Worm (Caenorhabditis elegans) whole organism, L4 larva: ENCODE measurements around the gene nlp-43.

Experiments used
- D1046.2 ChIP-seq: fragments of 200-800 bp; sonication (Bioruptor generic); IDR thresholded peaks from 2 replicates; pipeline ENCODE4 v1.3.6; 2022; ENCODE audit warnings: missing genetic modification characterization, missing compliant biosample characterization
- F37D6.2 ChIP-seq: sonication (generic microtip); optimal IDR thresholded peaks from 2 replicates; lab custom pipeline; 2016; ENCODE audit warnings: mild to moderate bottlenecking, missing genetic modification characterization, missing compliant biosample characterization
- R02D3.7 ChIP-seq: fragments of 150-350 bp; sonication (generic microtip); optimal IDR thresholded peaks from 3 replicates; lab custom pipeline; 2014; ENCODE audit warnings: missing biosample characterization, missing genetic modification characterization
- Y105C5A.15 ChIP-seq: fragments of 200-800 bp; sonication (Bioruptor generic); IDR thresholded peaks from 2 replicates; pipeline ENCODE4 v1.3.6; 2022; ENCODE audit warnings: missing genetic modification characterization, missing compliant biosample characterization
- Y48G9A.11 ChIP-seq: fragments of 200-800 bp; sonication (Bioruptor generic); IDR thresholded peaks from 2 replicates; pipeline ENCODE4 v1.3.6; 2022; ENCODE audit warnings: missing genetic modification reagents, missing genetic modification characterization, missing compliant biosample characterization
- Y5F2A.4 ChIP-seq: fragments of 200-800 bp; sonication (Bioruptor generic); optimal IDR thresholded peaks from 2 replicates; lab custom pipeline; 2018; ENCODE audit warnings: mild to moderate bottlenecking, missing genetic modification characterization, missing compliant biosample characterization
- arid-1 ChIP-seq: fragments of 200-800 bp; sonication (Bioruptor generic); conservative IDR thresholded peaks from 2 replicates; pipeline ENCODE4 v1.3.6; 2022; ENCODE audit warnings: missing genetic modification reagents, missing genetic modification characterization, missing compliant biosample characterization
- attf-4 ChIP-seq: sonication (generic microtip); optimal IDR thresholded peaks from 3 replicates; lab custom pipeline; 2017; ENCODE audit warnings: missing biosample characterization, missing genetic modification characterization
- ceh-20 ChIP-seq: fragments of 200-800 bp; sonication (Bioruptor generic); IDR thresholded peaks from 2 replicates; pipeline ENCODE4 v1.3.6; 2022; ENCODE audit warnings: missing genetic modification reagents, missing genetic modification characterization, missing compliant biosample characterization
- ceh-82 ChIP-seq: sonication (generic microtip); optimal IDR thresholded peaks from 2 replicates; lab custom pipeline; 2017; ENCODE audit warnings: missing biosample characterization, missing genetic modification characterization
- ces-1 ChIP-seq: fragments of 150-350 bp; sonication (generic microtip); optimal IDR thresholded peaks from 4 replicates; lab custom pipeline; 2014; ENCODE audit warnings: missing biosample characterization, missing genetic modification reagents, missing genetic modification characterization
- ctbp-1 ChIP-seq: fragments of 200-800 bp; sonication (Bioruptor generic); IDR thresholded peaks from 2 replicates; pipeline ENCODE4 v1.3.6; 2022; ENCODE audit warnings: missing genetic modification reagents, missing genetic modification characterization, missing compliant biosample characterization
- daf-12 ChIP-seq: fragments of 150-350 bp; optimal IDR thresholded peaks from 2 replicates; lab custom pipeline; 2014; ENCODE audit warnings: missing biosample characterization, missing genetic modification reagents, missing genetic modification characterization
- daf-8 ChIP-seq: fragments of 200-800 bp; sonication (Bioruptor generic); IDR thresholded peaks from 2 replicates; pipeline ENCODE4 v1.3.6; 2022; ENCODE audit warnings: missing genetic modification characterization, missing compliant biosample characterization
- dmd-6 ChIP-seq: fragments of 200-800 bp; sonication (Bioruptor generic); IDR thresholded peaks from 2 replicates; pipeline ENCODE4 v1.3.6; 2022; ENCODE audit warnings: missing genetic modification reagents, missing genetic modification characterization, missing compliant biosample characterization
- dmd-8 ChIP-seq: fragments of 200-800 bp; sonication (Bioruptor generic); IDR thresholded peaks from 2 replicates; pipeline ENCODE4 v1.3.6; 2022; ENCODE audit warnings: missing genetic modification characterization, missing compliant biosample characterization
- dpl-1 ChIP-seq: fragments of 150-350 bp; optimal IDR thresholded peaks from 2 replicates; lab custom pipeline; 2014; ENCODE audit warnings: missing biosample characterization, missing genetic modification reagents, missing genetic modification characterization
- duxl-1 ChIP-seq: sonication (generic microtip); optimal IDR thresholded peaks from 2 replicates; lab custom pipeline; 2016; ENCODE audit warnings: mild to moderate bottlenecking, missing genetic modification characterization, moderate library complexity, missing compliant biosample characterization; ENCODE audit not compliant: poor library complexity
- dve-1 ChIP-seq: sonication (generic microtip); optimal IDR thresholded peaks from 2 replicates; lab custom pipeline; 2017; ENCODE audit warnings: antibody characterized with exemption, mild to moderate bottlenecking, missing genetic modification characterization, missing compliant biosample characterization; ENCODE audit not compliant: insufficient read depth
- egl-43 ChIP-seq: fragments of 200-800 bp; sonication (Bioruptor generic); IDR thresholded peaks from 2 replicates; pipeline ENCODE4 v1.3.6; 2022; ENCODE audit warnings: missing genetic modification reagents, missing genetic modification characterization, missing compliant biosample characterization
- fos-1 ChIP-seq: fragments of 150-350 bp; optimal IDR thresholded peaks from 2 replicates; lab custom pipeline; 2014; ENCODE audit warnings: missing biosample characterization, missing genetic modification characterization
- hif-1 ChIP-seq, 2 experiments: sonication (generic microtip); optimal IDR thresholded peaks; 2 replicates each; lab custom pipeline; 2016 to 2017; ENCODE audit warnings: missing compliant biosample characterization in 2 of 2, missing genetic modification characterization in 2 of 2, missing genetic modification reagents in 2 of 2, missing genotype in 2 of 2, mild to moderate bottlenecking in 1 of 2
- hlh-11 ChIP-seq: fragments of 200-800 bp; sonication (Bioruptor generic); optimal IDR thresholded peaks from 2 replicates; lab custom pipeline; 2018; ENCODE audit warnings: mild to moderate bottlenecking, missing genetic modification characterization, missing compliant biosample characterization
- hmg-1.1 ChIP-seq: fragments of 200-800 bp; sonication (Bioruptor generic); IDR thresholded peaks from 2 replicates; pipeline ENCODE4 v1.3.6; 2022; ENCODE audit warnings: missing genetic modification reagents, missing genetic modification characterization, missing compliant biosample characterization
- jun-1 ChIP-seq: fragments of 150-350 bp; optimal IDR thresholded peaks from 2 replicates; lab custom pipeline; 2014; ENCODE audit warnings: missing biosample characterization, missing genetic modification reagents, missing genetic modification characterization
- lim-7 ChIP-seq: fragments of 200-800 bp; sonication (Bioruptor generic); IDR thresholded peaks from 2 replicates; pipeline ENCODE4 v1.3.6; 2022; ENCODE audit warnings: missing genetic modification characterization, missing compliant biosample characterization
- lin-13 ChIP-seq: fragments of 150-350 bp; optimal IDR thresholded peaks from 2 replicates; lab custom pipeline; 2014; ENCODE audit warnings: missing biosample characterization, missing genetic modification reagents, missing genetic modification characterization
- lin-15B ChIP-seq: fragments of 150-350 bp; sonication (generic microtip); optimal IDR thresholded peaks from 3 replicates; lab custom pipeline; 2014; ENCODE audit warnings: missing biosample characterization, missing genetic modification characterization
- lin-38 ChIP-seq: fragments of 200-800 bp; sonication (Bioruptor generic); IDR thresholded peaks from 2 replicates; pipeline ENCODE4 v1.3.6; 2022; ENCODE audit warnings: missing genetic modification reagents, missing genetic modification characterization, missing compliant biosample characterization
- madf-5 ChIP-seq, 2 experiments: fragments of 200-800 bp; sonication (Bioruptor generic); IDR thresholded peaks; 2 replicates each; pipeline ENCODE4 v1.3.6; 2022; ENCODE audit warnings: missing compliant biosample characterization in 2 of 2, missing genetic modification characterization in 2 of 2
- mdt-29 ChIP-seq: fragments of 200-800 bp; sonication (Bioruptor generic); IDR thresholded peaks from 2 replicates; pipeline ENCODE4 v1.3.6; 2022; ENCODE audit warnings: missing genetic modification reagents, missing genetic modification characterization, missing compliant biosample characterization
- nhr-237 ChIP-seq: sonication (generic microtip); optimal IDR thresholded peaks from 2 replicates; lab custom pipeline; 2017; ENCODE audit warnings: missing biosample characterization, missing genetic modification characterization
- nhr-41 ChIP-seq: fragments of 200-800 bp; sonication (Bioruptor generic); IDR thresholded peaks from 2 replicates; pipeline ENCODE4 v1.3.6; 2022; ENCODE audit warnings: missing genetic modification reagents, missing genetic modification characterization, missing compliant biosample characterization
- nhr-42 ChIP-seq: fragments of 200-800 bp; sonication (Bioruptor generic); IDR thresholded peaks from 2 replicates; pipeline ENCODE4 v1.3.6; 2022; ENCODE audit warnings: missing genetic modification characterization, missing compliant biosample characterization
- nhr-48 ChIP-seq: sonication (generic microtip); optimal IDR thresholded peaks from 2 replicates; lab custom pipeline; 2016; ENCODE audit warnings: mild to moderate bottlenecking, missing genetic modification characterization, missing compliant biosample characterization
- nhr-6 ChIP-seq: fragments of 150-350 bp; optimal IDR thresholded peaks from 2 replicates; lab custom pipeline; 2014; ENCODE audit warnings: missing biosample characterization, missing genetic modification characterization
- nhr-77 ChIP-seq: fragments of 150-350 bp; optimal IDR thresholded peaks from 2 replicates; lab custom pipeline; 2014; ENCODE audit warnings: missing biosample characterization, missing genetic modification characterization
- pha-4 ChIP-seq, 2 experiments: fragments of 150-350 bp in 1 of 2; fragments of 200-800 bp in 1 of 2; sonication (Bioruptor generic) in 1 of 2; IDR thresholded peaks in 1 of 2; optimal IDR thresholded peaks in 1 of 2; 2 replicates each; pipeline versions ENCODE4 v1.3.6 to Lab custom; 2014 to 2022; ENCODE audit warnings: missing genetic modification characterization in 2 of 2, missing genetic modification reagents in 2 of 2, missing biosample characterization in 1 of 2, missing compliant biosample characterization in 1 of 2
- saeg-2 ChIP-seq: fragments of 200-800 bp; sonication (Bioruptor generic); IDR thresholded peaks from 2 replicates; pipeline ENCODE4 v1.3.6; 2022; ENCODE audit warnings: missing genetic modification reagents, missing genetic modification characterization, missing compliant biosample characterization
- snpc-4 ChIP-seq: fragments of 150-350 bp; optimal IDR thresholded peaks from 2 replicates; lab custom pipeline; 2014; ENCODE audit warnings: missing biosample characterization, missing genetic modification characterization
- spr-3 ChIP-seq: fragments of 200-800 bp; sonication (Bioruptor generic); optimal IDR thresholded peaks from 2 replicates; lab custom pipeline; 2018; ENCODE audit warnings: mild to moderate bottlenecking, missing genetic modification characterization, missing compliant biosample characterization
- tag-97 ChIP-seq: fragments of 200-800 bp; sonication (Bioruptor generic); IDR thresholded peaks from 2 replicates; pipeline ENCODE4 v1.3.6; 2022; ENCODE audit warnings: missing genetic modification characterization, missing compliant biosample characterization
- unc-39 ChIP-seq: sonication (generic microtip); optimal IDR thresholded peaks from 2 replicates; lab custom pipeline; 2017; ENCODE audit warnings: missing biosample characterization, missing genetic modification characterization
- unc-62 ChIP-seq, 3 experiments: fragments of 150-350 bp in 1 of 3; sonication (generic microtip); optimal IDR thresholded peaks in 2 of 3; peaks in 1 of 3; 1 replicate in 1 of 3; 2 replicates in 2 of 3; lab custom pipeline; 2014 to 2017; ENCODE audit warnings: missing biosample characterization in 3 of 3, missing genetic modification characterization in 3 of 3, missing genetic modification reagents in 3 of 3, missing genotype in 1 of 3
- vab-7 ChIP-seq: fragments of 200-800 bp; sonication (Bioruptor generic); IDR thresholded peaks from 2 replicates; pipeline ENCODE4 v1.3.6; 2022; ENCODE audit warnings: missing genetic modification reagents, missing genetic modification characterization, missing compliant biosample characterization
- zag-1 ChIP-seq: fragments of 150-350 bp; optimal IDR thresholded peaks from 2 replicates; lab custom pipeline; 2014; ENCODE audit warnings: missing biosample characterization, missing genetic modification characterization
- zfp-2 ChIP-seq: sonication (generic microtip); optimal IDR thresholded peaks from 2 replicates; lab custom pipeline; 2016; ENCODE audit warnings: mild to moderate bottlenecking, missing genetic modification characterization, missing compliant biosample characterization
- zip-11 ChIP-seq: fragments of 200-800 bp; sonication (Bioruptor generic); IDR thresholded peaks from 2 replicates; pipeline ENCODE4 v1.3.6; 2022; ENCODE audit warnings: missing genetic modification characterization, missing compliant biosample characterization
- ztf-11 ChIP-seq: fragments of 150-350 bp; optimal IDR thresholded peaks from 2 replicates; lab custom pipeline; 2014; ENCODE audit warnings: missing biosample characterization, missing genetic modification characterization

The nlp-43 gene

DNA sequence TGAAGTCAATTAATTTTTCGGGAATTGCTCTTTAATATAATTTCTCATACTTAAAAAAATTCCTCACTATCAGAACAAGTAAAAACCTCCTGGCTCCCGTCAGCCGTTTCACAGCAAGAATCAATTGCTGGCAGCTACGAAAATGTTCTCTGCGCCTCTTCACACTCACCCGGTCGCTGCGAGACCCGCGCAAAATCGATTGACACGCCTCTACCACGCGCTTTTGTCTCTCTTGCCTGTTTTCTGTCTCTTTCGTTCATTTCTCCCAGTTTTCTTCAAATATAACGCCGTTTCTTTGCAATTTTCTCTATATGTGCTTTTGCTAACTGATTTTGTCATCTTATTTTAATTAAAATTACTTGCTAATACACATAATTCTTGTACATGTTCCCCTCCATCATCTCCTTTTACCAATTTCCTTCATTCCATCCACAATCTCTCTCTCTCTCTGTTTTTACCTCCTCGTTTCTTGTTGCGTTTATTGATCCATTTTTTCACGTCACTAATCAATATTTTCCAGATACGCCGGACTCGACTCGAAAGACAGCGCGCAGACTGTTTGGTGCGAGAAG is 17.7 kb upstream of the nlp-43 start, which contains the start of gene pcf-11 (continued):
- TF ChIP-seq snpc-4 (tag; lab: Kevin White, UChicago) = no peak
- no peak for TF ChIP-seq daf-8 (GFP tag; lab: Robert Waterston, UW)
- TF ChIP-seq nhr-48 = no peak
- peak; percentile 13; the same call in 1 of the 2 replicates for TF ChIP-seq dmd-6 (GFP tag; lab: Robert Waterston, UW)
- no peak for TF ChIP-seq tag-97
- TF ChIP-seq Y105C5A.15 (GFP tag; lab: Robert Waterston, UW) = no peak
- no peak for TF ChIP-seq dmd-8 (GFP tag; lab: Robert Waterston, UW)
- TF ChIP-seq unc-39 = no peak
- peak; percentile 68 for TF ChIP-seq lin-13
- TF ChIP-seq spr-3 (GFP tag; lab: Kevin White, UChicago) = no peak
- TF ChIP-seq ceh-20 = no peak
- no peak for TF ChIP-seq jun-1 (tag; lab: Kevin White, UChicago)
- TF ChIP-seq dpl-1 = peak; percentile 61
- no peak for TF ChIP-seq zfp-2 (tag; lab: Kevin White, UChicago)
- peak; percentile 50 for TF ChIP-seq lin-38 (GFP tag; lab: Robert Waterston, UW)
- TF ChIP-seq dve-1 = peak; percentile 53
- peak; percentile 52 for TF ChIP-seq nhr-77 (tag; lab: Kevin White, UChicago)
- TF ChIP-seq R02D3.7 (tag; lab: Kevin White, UChicago) = no peak
- no peak for TF ChIP-seq zag-1 (tag; lab: Kevin White, UChicago)
- TF ChIP-seq vab-7 = no peak
- no peak for TF ChIP-seq ztf-11 (tag; lab: Kevin White, UChicago)
- TF ChIP-seq Y48G9A.11 = no peak
- TF ChIP-seq mdt-29 (GFP tag; lab: Robert Waterston, UW) = 0 out of 2 replicates have a peak, but pooled peaks have one; percentile 6
- TF ChIP-seq lin-15B (tag; lab: Kevin White, UChicago) = no peak
- peak; percentile 64 for TF ChIP-seq hlh-11 (tag; lab: Kevin White, UChicago)
- TF ChIP-seq saeg-2 = no peak
- TF ChIP-seq arid-1 (GFP tag; lab: Robert Waterston, UW) = no peak
- peak; percentile 62 for TF ChIP-seq hmg-1.1 (GFP tag; lab: Robert Waterston, UW)
- TF ChIP-seq egl-43 (GFP tag; lab: Robert Waterston, UW) = no peak
- no peak for TF ChIP-seq duxl-1
- no peak for TF ChIP-seq nhr-41 (GFP tag; lab: Robert Waterston, UW)
- TF ChIP-seq nhr-6 (tag; lab: Kevin White, UChicago) = peak; percentile 50
- no peak for TF ChIP-seq unc-62 (GFP tag; optimal IDR thresholded peaks at IDR 0.05 in 1 of 2; lab: Kevin White, UChicago)
- no peak for TF ChIP-seq unc-62 (tag; optimal IDR thresholded peaks at IDR 0.05; lab: Kevin White, UChicago)

DNA sequence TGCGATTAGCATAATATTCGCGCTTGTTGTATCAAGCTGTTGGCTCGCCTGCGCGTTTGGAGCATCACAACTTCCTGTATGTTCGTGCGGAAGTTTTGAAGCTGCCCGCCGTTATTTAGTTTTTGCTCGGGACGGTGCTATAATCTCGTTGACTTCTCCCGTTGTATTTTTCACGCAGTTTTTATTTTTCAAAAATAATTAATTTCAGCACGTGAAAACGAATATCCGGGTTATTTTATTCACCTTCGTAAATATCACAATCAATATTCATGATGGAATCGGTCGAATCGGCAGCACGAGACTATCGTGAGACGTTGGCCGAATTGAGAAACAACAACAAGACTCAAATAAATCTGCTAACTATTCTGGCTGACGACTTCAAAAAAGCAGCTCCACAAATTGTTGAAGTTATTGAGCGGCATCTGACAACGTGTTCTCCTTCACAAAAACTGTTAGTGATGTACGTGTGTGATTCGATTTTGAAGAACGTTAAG is 17.0 kb upstream of the nlp-43 start:
- TF ChIP-seq ctbp-1 (GFP tag; lab: Robert Waterston, UW) (0 out of 2 replicates have a peak, but pooled peaks have one; percentile 8), lin-38 (GFP tag; lab: Robert Waterston, UW) (peak; percentile 55; the same call in 1 of the 2 replicates), zip-11 (no peak), mdt-29 (GFP tag; lab: Robert Waterston, UW) (0 out of 2 replicates have a peak, but pooled peaks have one; percentile 43), F37D6.2 (tag; lab: Kevin White, UChicago) (no peak), pha-4 (GFP tag; IDR thresholded peaks at IDR 0.05; lab: Robert Waterston, UW) (peak; percentile 72), pha-4 (tag; optimal IDR thresholded peaks at IDR 0.05; lab: Kevin White, UChicago) (no peak), lim-7 (GFP tag; lab: Robert Waterston, UW) (no peak), nhr-42 (no peak), fos-1 (tag; lab: Kevin White, UChicago) (no peak), ceh-82 (no peak), daf-12 (tag; lab: Kevin White, UChicago) (no peak), Y48G9A.11 (peak; percentile 17; the same call in 1 of the 2 replicates), ceh-20 (peak; percentile 20; the same call in 1 of the 2 replicates), saeg-2 (no peak), nhr-237 (tag; lab: Kevin White, UChicago) (no peak), jun-1 (tag; lab: Kevin White, UChicago) (peak; percentile 8), zag-1 (tag; lab: Kevin White, UChicago) (no peak), ces-1 (GFP tag; lab: Kevin White, UChicago) (no peak), attf-4 (tag; lab: Kevin White, UChicago) (no peak), zfp-2 (tag; lab: Kevin White, UChicago) (no peak), hif-1 (tag; optimal IDR thresholded peaks at IDR 0.05; lab: Kevin White, UChicago) (peak in 1 of 2 experiments; percentile 43), D1046.2 (GFP tag; lab: Robert Waterston, UW) (no peak), madf-5 (GFP tag; IDR thresholded peaks at IDR 0.05; lab: Robert Waterston, UW) (no peak), Y5F2A.4 (no peak)
